Worm (Caenorhabditis elegans) whole organism, midembryonic: ENCODE data around the gene gcs-1.

ENCODE experiments used
- cog-1 ChIP-seq: sonication (generic microtip); optimal IDR thresholded peaks from 2 replicates; lab custom pipeline; 2016; ENCODE audit warnings: missing genetic modification characterization, missing compliant biosample characterization
- flt-1 ChIP-seq: fragments of 200-800 bp; sonication (Bioruptor generic); IDR thresholded peaks from 2 replicates; pipeline ENCODE4 v1.3.6; 2022; ENCODE audit warnings: missing genetic modification characterization, missing compliant biosample characterization
- med-1 ChIP-seq: sonication (generic microtip); optimal IDR thresholded peaks from 2 replicates; lab custom pipeline; 2017; ENCODE audit warnings: missing genetic modification characterization, mild to moderate bottlenecking, missing compliant biosample characterization, antibody characterized with exemption, missing genetic modification reagents; ENCODE audit not compliant: insufficient read depth
- ref-1 ChIP-seq: fragments of 200-800 bp; sonication (Bioruptor generic); conservative IDR thresholded peaks from 2 replicates; pipeline ENCODE4 v1.3.6; 2022; ENCODE audit warnings: missing genetic modification reagents, missing genetic modification characterization, missing compliant biosample characterization
- tab-1 ChIP-seq: fragments of 200-800 bp; sonication (Bioruptor generic); IDR thresholded peaks from 2 replicates; pipeline ENCODE4 v1.3.6; 2022; ENCODE audit warnings: missing genetic modification characterization, missing compliant biosample characterization
- ztf-29 ChIP-seq: fragments of 200-800 bp; sonication (Bioruptor generic); IDR thresholded peaks from 2 replicates; pipeline ENCODE4 v1.3.6; 2022; ENCODE audit warnings: missing genetic modification reagents, missing genetic modification characterization, missing compliant biosample characterization

DNA sequence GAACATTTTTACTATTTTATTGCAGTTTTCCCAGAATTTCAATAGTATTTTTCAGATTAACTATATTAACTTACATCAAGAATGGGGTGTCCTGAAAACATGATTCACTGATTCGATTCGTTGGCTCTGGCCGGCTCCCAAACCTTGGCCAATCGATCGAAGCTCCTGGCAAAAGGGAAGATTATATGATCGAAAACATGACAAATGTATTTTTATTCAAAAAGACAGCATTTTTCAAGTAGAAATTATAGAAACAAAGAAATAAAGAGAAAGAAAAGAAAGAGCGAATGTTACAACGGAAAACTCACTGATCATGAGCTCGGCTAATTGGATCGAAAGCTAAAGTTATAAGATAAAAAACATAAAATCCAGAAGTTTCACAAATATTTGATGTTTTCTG is 32.6 kb upstream of the gcs-1 start, which contains the start of gene T24B8.4:
- TF ChIP-seq cog-1 (tag; lab: Kevin White, UChicago) (no peak), med-1 (GFP tag; lab: Kevin White, UChicago) (no peak), flt-1 (no peak), ztf-29 (GFP tag; lab: Robert Waterston, UW) (no peak), tab-1 (GFP tag; lab: Robert Waterston, UW) (no peak), ref-1 (GFP tag; lab: Robert Waterston, UW) (no peak)
